Fruit fly (Drosophila melanogaster) S2 (cell line): ENCODE data around the gene CG14234.

Experiments used
- CG8478 ChIP-seq: fragments of >200 bp; optimal IDR thresholded peaks from 2 replicates; lab custom pipeline; 2018
- CTCF ChIP-seq, 2 experiments: fragments of >200 bp; optimal IDR thresholded peaks; 2 replicates each; lab custom pipeline; 2018

dm6 chrX:19694792-19695558 lies 40.4 kb upstream of the CG14234 start, which contains the start of gene CG14229:
- no peak for TF ChIP-seq CG8478 (lab: Kevin White, UChicago)
- no peak for TF ChIP-seq CTCF (optimal IDR thresholded peaks at IDR 0.05; lab: Kevin White, UChicago)
